Worm (Caenorhabditis elegans): ENCODE results near the gene chc-1.

chc-1 gene

DNA sequence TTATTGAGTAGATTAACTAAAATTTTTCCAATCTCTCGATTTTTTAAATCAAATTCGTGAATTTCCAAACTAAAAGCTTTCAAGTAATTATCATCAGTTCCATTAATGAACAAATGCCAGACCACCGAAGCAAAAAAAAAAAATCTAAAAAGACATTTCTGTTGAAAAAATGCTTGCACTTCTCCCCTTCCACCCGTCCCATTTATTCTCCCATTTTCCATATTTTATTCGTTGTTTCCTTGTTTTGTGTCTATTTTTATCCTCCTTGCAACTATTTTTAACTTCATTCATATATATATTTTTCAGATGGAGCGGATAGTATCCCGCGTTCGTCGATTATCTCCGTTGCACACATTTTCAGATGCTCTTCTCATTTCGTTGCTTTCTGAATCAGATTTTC is 14.7 kb upstream of the chc-1 start, which contains the start of gene epac-1:
epac-1 (plus strand) TSS at position 301 of the 400 bp plus-strand sequence.
- TF ChIP-seq lin-29 (GFP tag; IDR thresholded peaks at IDR 0.05) (no peak), ama-1 (optimal IDR thresholded peaks at IDR 0.05) (no peak), nhr-42 (GFP tag; IDR thresholded peaks at IDR 0.05) (no peak)

DNA sequence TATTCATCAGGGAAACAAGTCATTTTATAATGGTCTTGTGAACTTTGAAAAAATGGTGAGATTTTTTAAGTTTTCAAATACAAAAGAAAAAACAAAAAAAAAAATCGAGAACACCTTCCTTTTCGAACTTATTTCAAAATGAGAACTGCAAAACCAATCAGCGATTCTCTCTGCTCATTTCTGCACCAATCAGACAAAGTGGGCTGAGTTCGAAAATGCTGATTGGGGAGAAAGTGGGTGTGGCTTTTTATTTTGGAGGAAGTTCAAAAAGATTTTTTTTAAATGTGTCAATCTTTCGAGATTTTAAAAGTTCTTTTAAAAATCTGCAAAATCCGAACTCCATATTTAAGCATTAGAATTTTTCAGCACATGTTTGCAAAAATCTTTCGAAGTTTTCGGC is 9.1 kb upstream of the chc-1 start:
- TF ChIP-seq gei-8 (GFP tag; optimal IDR thresholded peaks at IDR 0.05) (no peak), nhr-42 (GFP tag; IDR thresholded peaks at IDR 0.05) (no peak), php-3 (GFP tag; IDR thresholded peaks at IDR 0.05) (no peak), unc-62 (GFP tag; optimal IDR thresholded peaks at IDR 0.05 in 1 of 2) (no peak), unc-62 (tag; optimal IDR thresholded peaks at IDR 0.05) (no peak), mep-1 (tag; optimal IDR thresholded peaks at IDR 0.05) (no peak), attf-4 (tag; optimal IDR thresholded peaks at IDR 0.05) (no peak), spr-3 (GFP tag; optimal IDR thresholded peaks at IDR 0.05) (no peak), unc-130 (GFP tag; optimal IDR thresholded peaks at IDR 0.05) (no peak), sdz-12 (GFP tag; optimal IDR thresholded peaks at IDR 0.05) (no peak), ZK337.2 (GFP tag; IDR thresholded peaks at IDR 0.05) (no peak)

DNA sequence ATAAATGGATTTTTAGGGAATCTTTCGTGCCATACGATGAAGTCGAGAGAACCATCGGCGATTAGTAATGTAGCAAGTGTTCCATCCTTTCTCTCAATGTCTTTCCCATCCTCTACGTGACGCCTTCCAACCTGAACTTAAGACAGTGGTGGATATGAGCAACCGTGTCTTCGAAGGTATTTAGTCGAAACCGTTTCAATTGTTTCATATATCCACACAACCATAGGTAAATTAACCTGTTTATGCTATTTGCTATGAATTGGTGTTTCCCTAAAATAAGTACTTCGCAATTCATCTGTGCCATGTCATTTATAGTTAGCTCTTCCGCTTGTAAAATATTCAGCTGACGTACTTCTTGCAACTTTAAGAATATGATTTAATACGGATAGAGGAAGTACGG is 7.7 kb upstream of the chc-1 start:
- TF ChIP-seq unc-62 (GFP tag; optimal IDR thresholded peaks at IDR 0.05 in 1 of 2) = peak in 1 of 2 experiments; percentile 77
- TF ChIP-seq unc-62 (tag; optimal IDR thresholded peaks at IDR 0.05) = no peak
- TF ChIP-seq ZK546.5 (tag; optimal IDR thresholded peaks at IDR 0.05) = no peak
- peak; percentile 54 for TF ChIP-seq aha-1 (tag)

DNA sequence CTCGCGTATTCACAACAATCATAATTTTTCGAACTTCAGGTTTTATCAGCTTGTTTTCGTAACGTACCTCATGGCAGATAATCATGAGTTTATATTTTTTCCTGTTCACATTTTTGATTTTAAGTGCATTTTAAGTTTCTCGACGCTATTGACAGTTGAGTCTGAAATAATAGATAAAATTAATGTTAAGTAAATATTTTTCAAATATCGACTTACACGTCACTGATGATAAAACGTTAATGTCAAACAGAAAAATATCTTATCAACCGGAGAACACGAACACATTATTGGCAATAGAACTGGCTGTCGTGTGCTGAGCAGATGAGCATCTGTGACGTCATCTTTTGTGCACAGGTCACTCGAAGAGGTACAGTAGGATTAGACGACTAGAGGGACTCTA is 6.8 kb upstream of the chc-1 start:
- no peak for TF ChIP-seq lin-13 (GFP tag; optimal IDR thresholded peaks at IDR 0.05)
- no peak for TF ChIP-seq mdl-1 (tag; optimal IDR thresholded peaks at IDR 0.05)
- no peak for TF ChIP-seq nhr-111 (GFP tag; optimal IDR thresholded peaks at IDR 0.05)
- peak; percentile 88 for TF ChIP-seq dve-1 (tag; optimal IDR thresholded peaks at IDR 0.05; ENCODE audit: insufficient read depth)
- no peak for TF ChIP-seq zip-2 (tag; optimal IDR thresholded peaks at IDR 0.05)
- no peak for TF ChIP-seq R02D3.7 (tag; optimal IDR thresholded peaks at IDR 0.05)
- no peak for TF ChIP-seq ZK337.2 (GFP tag; IDR thresholded peaks at IDR 0.05)
- no peak for TF ChIP-seq T26A8.4 (GFP tag; IDR thresholded peaks at IDR 0.05)
- no peak for TF ChIP-seq tra-1 (GFP tag; IDR thresholded peaks at IDR 0.05)
- TF ChIP-seq F26F4.8 (GFP tag; conservative IDR thresholded peaks at IDR 0.05) = no peak
- TF ChIP-seq nhr-102 (tag; optimal IDR thresholded peaks at IDR 0.05) = no peak
- TF ChIP-seq mep-1 (tag; optimal IDR thresholded peaks at IDR 0.05) = no peak
- no peak for TF ChIP-seq set-16 (GFP tag; IDR thresholded peaks at IDR 0.05)
- TF ChIP-seq dmd-6 (GFP tag; IDR thresholded peaks at IDR 0.05) = peak; percentile 59
- TF ChIP-seq daf-16 (GFP tag; optimal IDR thresholded peaks at IDR 0.05) = peak in 1 of 2 experiments; percentile 30
- TF ChIP-seq daf-16 (tag; optimal IDR thresholded peaks at IDR 0.05) = peak; percentile 100
- TF ChIP-seq lim-7 (GFP tag; IDR thresholded peaks at IDR 0.05) = no peak
- no peak; the same call in 1 of the 2 replicates for TF ChIP-seq php-3 (GFP tag; IDR thresholded peaks at IDR 0.05)

DNA sequence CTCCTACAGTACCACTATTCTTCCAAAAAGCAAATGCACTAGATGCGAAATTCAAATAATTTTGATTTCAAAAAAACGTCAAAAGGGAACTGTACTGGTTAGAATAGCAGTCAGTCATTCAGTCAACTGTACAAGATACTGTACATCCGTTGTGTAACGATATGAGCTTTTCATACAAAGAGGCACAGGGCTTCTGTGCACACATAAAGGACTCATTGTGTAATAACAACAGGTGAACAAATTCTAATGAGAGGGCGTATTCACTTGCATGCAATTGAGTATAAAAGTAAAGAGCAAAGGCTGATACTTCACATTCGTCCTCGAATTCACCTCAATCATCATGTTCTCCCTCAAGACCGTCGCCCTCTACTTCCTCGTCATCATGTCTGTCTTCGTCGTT is 6.2 kb upstream of the chc-1 start, which contains the start of gene dod-6:
dod-6 (plus strand) TSS at position 301 of the 400 bp plus-strand sequence.
- TF ChIP-seq daf-19 (GFP tag; conservative IDR thresholded peaks at IDR 0.05) (no peak), mes-2 (tag; optimal IDR thresholded peaks at IDR 0.05; ENCODE audit: poor library complexity, severe bottlenecking) (no peak), nhr-48 (tag; optimal IDR thresholded peaks at IDR 0.05) (no peak)

DNA sequence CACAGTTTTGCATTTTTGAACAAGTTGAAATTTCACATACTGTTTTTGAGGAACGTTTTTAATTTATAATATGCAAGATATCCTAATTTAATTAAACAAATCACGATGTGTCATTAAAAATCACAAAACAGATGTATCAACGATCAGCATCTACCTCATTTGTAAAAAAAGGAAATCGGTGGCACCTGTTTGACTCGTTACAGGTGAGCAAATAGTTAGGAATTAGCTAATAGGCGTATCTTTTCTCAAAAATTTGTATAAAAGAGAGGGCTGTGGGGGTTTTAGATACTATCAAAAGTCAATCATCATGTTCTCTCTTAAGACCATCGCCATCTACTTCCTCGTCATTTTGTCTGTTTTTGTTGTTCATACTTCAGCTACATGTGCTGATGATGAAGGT is 4.6 kb upstream of the chc-1 start, which contains the start of gene T20G5.8:
T20G5.8 (plus strand) TSS at position 301 of the 400 bp plus-strand sequence.
- TF ChIP-seq duxl-1 (tag; optimal IDR thresholded peaks at IDR 0.05; ENCODE audit: poor library complexity) (no peak), sdz-12 (GFP tag; optimal IDR thresholded peaks at IDR 0.05) (no peak), hmg-1.1 (GFP tag; IDR thresholded peaks at IDR 0.05) (no peak), spr-3 (GFP tag; optimal IDR thresholded peaks at IDR 0.05) (no peak), madf-9 (GFP tag; conservative IDR thresholded peaks at IDR 0.05) (no peak), madf-5 (GFP tag; IDR thresholded peaks at IDR 0.05) (no peak), mep-1 (tag; optimal IDR thresholded peaks at IDR 0.05) (no peak), nhr-11 (tag; optimal IDR thresholded peaks at IDR 0.05) (no peak), nhr-77 (tag; optimal IDR thresholded peaks at IDR 0.05) (no peak), mxl-2 (GFP tag; conservative IDR thresholded peaks at IDR 0.05) (no peak), hlh-30 (tag; optimal IDR thresholded peaks at IDR 0.05; ENCODE audit: insufficient read depth) (no peak), aly-2 (tag; optimal IDR thresholded peaks at IDR 0.05) (no peak)
